Worm (Caenorhabditis elegans) whole organism, L4 larva: ENCODE data around the gene R166.3.
"Not testable (repeated sequence)": the region's sequence is repeated elsewhere in the genome, so short reads cannot be mapped to it uniquely, and the experiment has no call there.

ENCODE experiments used
- F10B5.3 ChIP-seq: sonication (generic microtip); optimal IDR thresholded peaks from 2 replicates; lab custom pipeline; 2016; ENCODE audit warnings: mild to moderate bottlenecking, missing genetic modification characterization, missing compliant biosample characterization
- F44E2.7 ChIP-seq: fragments of 200-800 bp; sonication (Bioruptor generic); IDR thresholded peaks from 2 replicates; pipeline ENCODE4 v2.1.2; 2022; ENCODE audit warnings: missing genetic modification characterization, missing compliant biosample characterization
- T26A8.4 ChIP-seq: fragments of 200-800 bp; sonication (Bioruptor generic); IDR thresholded peaks from 2 replicates; pipeline ENCODE4 v1.3.6; 2022; ENCODE audit warnings: missing genetic modification characterization, missing compliant biosample characterization
- Y5F2A.4 ChIP-seq: fragments of 200-800 bp; sonication (Bioruptor generic); optimal IDR thresholded peaks from 2 replicates; lab custom pipeline; 2018; ENCODE audit warnings: mild to moderate bottlenecking, missing genetic modification characterization, missing compliant biosample characterization
- ZK546.5 ChIP-seq, 2 experiments: sonication (generic microtip); optimal IDR thresholded peaks; 2 replicates each; lab custom pipeline; 2017; ENCODE audit warnings: missing biosample characterization in 2 of 2, missing genetic modification characterization in 2 of 2
- aly-2 ChIP-seq: sonication (generic microtip); optimal IDR thresholded peaks from 2 replicates; lab custom pipeline; 2018; ENCODE audit warnings: missing biosample characterization, missing genetic modification characterization
- ama-1 ChIP-seq: fragments of 150-350 bp; optimal IDR thresholded peaks from 2 replicates; lab custom pipeline; 2014; ENCODE audit warnings: inconsistent platforms, mixed read lengths
- arid-1 ChIP-seq: fragments of 200-800 bp; sonication (Bioruptor generic); conservative IDR thresholded peaks from 2 replicates; pipeline ENCODE4 v1.3.6; 2022; ENCODE audit warnings: missing genetic modification reagents, missing genetic modification characterization, missing compliant biosample characterization
- ceh-20 ChIP-seq: fragments of 200-800 bp; sonication (Bioruptor generic); IDR thresholded peaks from 2 replicates; pipeline ENCODE4 v1.3.6; 2022; ENCODE audit warnings: missing genetic modification reagents, missing genetic modification characterization, missing compliant biosample characterization
- ctbp-1 ChIP-seq: fragments of 200-800 bp; sonication (Bioruptor generic); IDR thresholded peaks from 2 replicates; pipeline ENCODE4 v1.3.6; 2022; ENCODE audit warnings: missing genetic modification reagents, missing genetic modification characterization, missing compliant biosample characterization
- daf-16 ChIP-seq, 3 experiments: sonication (generic microtip); optimal IDR thresholded peaks; 2 replicates each; lab custom pipeline; 2016 to 2017; ENCODE audit warnings: missing genetic modification characterization in 3 of 3, missing genetic modification reagents in 3 of 3, mild to moderate bottlenecking in 2 of 3, missing compliant biosample characterization in 2 of 3, missing biosample characterization in 1 of 3, moderate library complexity in 1 of 3
- dmd-6 ChIP-seq: fragments of 200-800 bp; sonication (Bioruptor generic); IDR thresholded peaks from 2 replicates; pipeline ENCODE4 v1.3.6; 2022; ENCODE audit warnings: missing genetic modification reagents, missing genetic modification characterization, missing compliant biosample characterization
- dve-1 ChIP-seq: sonication (generic microtip); optimal IDR thresholded peaks from 2 replicates; lab custom pipeline; 2017; ENCODE audit warnings: antibody characterized with exemption, mild to moderate bottlenecking, missing genetic modification characterization, missing compliant biosample characterization; ENCODE audit not compliant: insufficient read depth
- hif-1 ChIP-seq, 2 experiments: sonication (generic microtip); optimal IDR thresholded peaks; 2 replicates each; lab custom pipeline; 2016 to 2017; ENCODE audit warnings: missing compliant biosample characterization in 2 of 2, missing genetic modification characterization in 2 of 2, missing genetic modification reagents in 2 of 2, missing genotype in 2 of 2, mild to moderate bottlenecking in 1 of 2
- lin-29 ChIP-seq: fragments of 200-800 bp; sonication (Bioruptor generic); IDR thresholded peaks from 2 replicates; pipeline ENCODE4 v1.3.6; 2022; ENCODE audit warnings: missing genetic modification reagents, missing genetic modification characterization, missing compliant biosample characterization
- lin-39 ChIP-seq: fragments of 150-350 bp; optimal IDR thresholded peaks from 2 replicates; lab custom pipeline; 2014; ENCODE audit warnings: missing biosample characterization, missing genetic modification reagents, missing genetic modification characterization
- lir-3 ChIP-seq: sonication (generic microtip); optimal IDR thresholded peaks from 2 replicates; lab custom pipeline; 2016; ENCODE audit warnings: mild to moderate bottlenecking, missing genetic modification characterization, missing compliant biosample characterization
- lsy-2 ChIP-seq, 2 experiments: fragments of 150-350 bp in 1 of 2; sonication (generic microtip) in 1 of 2; optimal IDR thresholded peaks; 2 replicates each; lab custom pipeline; 2014 to 2017; ENCODE audit warnings: missing biosample characterization in 2 of 2, missing genetic modification characterization in 2 of 2
- mep-1 ChIP-seq: fragments of 150-350 bp; sonication (generic microtip); optimal IDR thresholded peaks from 3 replicates; lab custom pipeline; 2014; ENCODE audit warnings: missing biosample characterization, missing genetic modification characterization
- mes-2 ChIP-seq: sonication (generic microtip); optimal IDR thresholded peaks from 2 replicates; lab custom pipeline; 2016; ENCODE audit warnings: missing genotype, mild to moderate bottlenecking, missing genetic modification characterization, missing compliant biosample characterization; ENCODE audit not compliant: poor library complexity, severe bottlenecking
- mxl-3 ChIP-seq: fragments of 200-800 bp; sonication (Bioruptor generic); optimal IDR thresholded peaks from 2 replicates; lab custom pipeline; 2018; ENCODE audit warnings: mild to moderate bottlenecking, missing genetic modification characterization, missing compliant biosample characterization
- nhr-11 ChIP-seq: fragments of 150-350 bp; optimal IDR thresholded peaks from 2 replicates; lab custom pipeline; 2014; ENCODE audit warnings: missing biosample characterization, missing genetic modification characterization
- nhr-25 ChIP-seq: sonication (generic microtip); optimal IDR thresholded peaks from 2 replicates; lab custom pipeline; 2017; ENCODE audit warnings: missing genetic modification characterization, mild to moderate bottlenecking, missing compliant biosample characterization, antibody characterized with exemption, moderate library complexity, borderline replicate concordance; ENCODE audit not compliant: insufficient read depth
- nhr-28 ChIP-seq: fragments of 150-350 bp; optimal IDR thresholded peaks from 2 replicates; lab custom pipeline; 2014; ENCODE audit warnings: missing biosample characterization, missing genetic modification characterization
- pqm-1 ChIP-seq: sonication (generic microtip); optimal IDR thresholded peaks from 2 replicates; lab custom pipeline; 2017; ENCODE audit warnings: missing biosample characterization, missing genetic modification characterization
- skn-1 ChIP-seq: fragments of 150-350 bp; optimal IDR thresholded peaks from 2 replicates; lab custom pipeline; 2014; ENCODE audit warnings: missing biosample characterization, missing genetic modification characterization
- spr-1 ChIP-seq: sonication (generic microtip); optimal IDR thresholded peaks from 2 replicates; lab custom pipeline; 2016; ENCODE audit warnings: mild to moderate bottlenecking, missing genetic modification characterization, missing compliant biosample characterization
- unc-62 ChIP-seq, 3 experiments: fragments of 150-350 bp in 1 of 3; sonication (generic microtip); optimal IDR thresholded peaks in 2 of 3; peaks in 1 of 3; 1 replicate in 1 of 3; 2 replicates in 2 of 3; lab custom pipeline; 2014 to 2017; ENCODE audit warnings: missing biosample characterization in 3 of 3, missing genetic modification characterization in 3 of 3, missing genetic modification reagents in 3 of 3, missing genotype in 1 of 3
- zip-11 ChIP-seq: fragments of 200-800 bp; sonication (Bioruptor generic); IDR thresholded peaks from 2 replicates; pipeline ENCODE4 v1.3.6; 2022; ENCODE audit warnings: missing genetic modification characterization, missing compliant biosample characterization
- ztf-11 ChIP-seq: fragments of 150-350 bp; optimal IDR thresholded peaks from 2 replicates; lab custom pipeline; 2014; ENCODE audit warnings: missing biosample characterization, missing genetic modification characterization

R166.3 gene

ce11 chrII:10494467-10494866 is 44.7 kb downstream of the R166.3 start, which contains the start of gene ZK666.14:
TSS of gene ZK666.14 (plus strand) at chrII:10494767.
- TF ChIP-seq mxl-3 (GFP tag; lab: Kevin White, UChicago) = no peak
- TF ChIP-seq nhr-11 = no peak
- TF ChIP-seq arid-1 (GFP tag; lab: Robert Waterston, UW) = no peak
- TF ChIP-seq spr-1 (tag; lab: Kevin White, UChicago) = no peak
- TF ChIP-seq Y5F2A.4 (GFP tag; lab: Kevin White, UChicago) = no peak
- TF ChIP-seq ZK546.5 (tag; optimal IDR thresholded peaks at IDR 0.05; lab: Kevin White, UChicago) = no peak
- no peak for TF ChIP-seq mes-2
- no peak for TF ChIP-seq lir-3 (tag; lab: Kevin White, UChicago)
- TF ChIP-seq skn-1 (tag; lab: Kevin White, UChicago) = no peak
- no peak for TF ChIP-seq ama-1
- no peak for TF ChIP-seq ctbp-1 (GFP tag; lab: Robert Waterston, UW)
- no peak for TF ChIP-seq T26A8.4 (GFP tag; lab: Robert Waterston, UW)
- TF ChIP-seq lsy-2 (tag; optimal IDR thresholded peaks at IDR 0.05; lab: Kevin White, UChicago) = no peak
- TF ChIP-seq dmd-6 (GFP tag; lab: Robert Waterston, UW) = no peak
- TF ChIP-seq mep-1 = no peak
- no peak for TF ChIP-seq F10B5.3 (tag; lab: Kevin White, UChicago)
- TF ChIP-seq lin-29 (GFP tag; lab: Robert Waterston, UW) = no peak
- TF ChIP-seq nhr-25 (tag; lab: Kevin White, UChicago) = no peak
- no peak for TF ChIP-seq lin-39
- no peak for TF ChIP-seq ztf-11 (tag; lab: Kevin White, UChicago)

- TF ChIP-seq pqm-1 (tag; lab: Kevin White, UChicago); unc-62 (GFP tag; optimal IDR thresholded peaks at IDR 0.05 in 1 of 2; lab: Kevin White, UChicago); unc-62 (tag; optimal IDR thresholded peaks at IDR 0.05; lab: Kevin White, UChicago); aly-2: not testable (repeated sequence)
Observed at ce11 chrII:10493034-10493433, 46.1 kb downstream of the R166.3 start, which contains the start of gene ZK666.8. TSS of gene ZK666.8 (minus strand) at chrII:10493134.

ce11 chrII:10490329-10490728 is 48.8 kb downstream of the R166.3 start, which contains the start of gene clec-61:
TSS of gene clec-61 (minus strand) at chrII:10490537.
- peak; percentile 18 for TF ChIP-seq dve-1 (tag; lab: Kevin White, UChicago)
- TF ChIP-seq pqm-1 (tag; lab: Kevin White, UChicago) = peak; percentile 23
- no peak for TF ChIP-seq daf-16 (GFP tag; optimal IDR thresholded peaks at IDR 0.05; lab: Kevin White, UChicago)
- TF ChIP-seq daf-16 (tag; optimal IDR thresholded peaks at IDR 0.05; lab: Kevin White, UChicago) = peak; percentile 87
- no peak for TF ChIP-seq F44E2.7
- peak; percentile 58 for TF ChIP-seq nhr-28 (tag; lab: Kevin White, UChicago)
- no peak for TF ChIP-seq ceh-20 (GFP tag; lab: Robert Waterston, UW)
- TF ChIP-seq lsy-2 (tag; optimal IDR thresholded peaks at IDR 0.05; lab: Kevin White, UChicago) = no peak
- no peak for TF ChIP-seq zip-11 (GFP tag; lab: Robert Waterston, UW)
- no peak for TF ChIP-seq hif-1 (tag; optimal IDR thresholded peaks at IDR 0.05; lab: Kevin White, UChicago)
- TF ChIP-seq, all 104 proteins: peak for 4
